Fruit fly (Drosophila melanogaster): Measurements from ENCODE around the gene aus.
A peak's percentile ranks its signal among the peaks of the same experiment; 100 is the strongest.

Gene aus

DNA sequence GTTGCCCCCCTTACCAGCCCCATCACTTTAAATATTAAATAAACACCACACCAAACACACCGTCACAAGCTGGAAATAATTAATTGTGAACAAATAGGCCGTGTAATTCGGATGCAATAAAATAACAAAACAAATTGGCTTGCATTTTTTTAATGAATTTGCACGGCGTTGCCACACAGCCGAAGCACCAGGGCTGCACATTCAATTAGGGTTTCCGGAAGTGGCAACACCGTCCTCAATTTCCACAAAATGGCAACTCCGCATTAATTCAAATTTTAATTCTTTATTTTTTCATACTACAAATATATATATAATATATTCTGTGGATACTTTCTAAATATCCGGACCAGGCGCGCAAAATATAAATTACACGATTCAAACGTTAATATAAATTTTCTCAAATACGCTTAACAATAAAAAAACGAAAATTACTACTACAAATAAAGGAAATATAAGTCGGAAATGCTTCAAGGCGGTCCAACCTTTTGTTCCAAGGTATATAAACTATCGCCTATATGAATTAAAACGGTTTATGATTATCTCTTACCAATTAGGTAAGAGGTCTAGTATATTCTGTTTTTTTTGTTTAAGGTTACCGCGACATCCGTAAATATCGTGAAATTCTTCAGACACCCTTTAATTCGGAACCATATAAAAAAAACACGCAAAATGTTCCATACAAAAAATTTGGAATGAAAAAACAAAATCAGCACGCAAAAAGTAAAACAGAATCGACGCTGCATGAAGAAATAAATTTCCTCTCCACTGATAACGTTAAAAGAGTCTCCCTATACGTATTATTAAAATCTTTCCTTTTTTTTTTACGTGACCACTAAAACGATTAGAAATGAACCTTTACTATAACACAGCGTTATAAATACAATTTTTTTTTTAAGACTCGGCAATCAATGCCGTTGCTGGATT lies 24.3 kb upstream of the aus start (continued):
- TF ChIP-seq Nf-YB (GFP tag; optimal IDR thresholded peaks at IDR 0.05): no peak
- TF ChIP-seq sqz (GFP tag; optimal IDR thresholded peaks at IDR 0.05): peak; percentile 85
- no peak for TF ChIP-seq pho (GFP tag; optimal IDR thresholded peaks at IDR 0.05)
- TF ChIP-seq grau (tag; optimal IDR thresholded peaks at IDR 0.05): peak; percentile 59
- TF ChIP-seq CG15514 (GFP tag; optimal IDR thresholded peaks at IDR 0.05): peak; percentile 75
- peak; percentile 48 for TF ChIP-seq CG12391 (tag; optimal IDR thresholded peaks at IDR 0.05)
- TF ChIP-seq Hr51 (GFP tag; optimal IDR thresholded peaks at IDR 0.05): no peak
- no peak for TF ChIP-seq toy (GFP tag; IDR thresholded peaks at IDR 0.05)
- no peak for TF ChIP-seq eve (GFP tag; optimal IDR thresholded peaks at IDR 0.05)
- TF ChIP-seq Atf3 (GFP tag; optimal IDR thresholded peaks at IDR 0.05): no peak
- no peak for TF ChIP-seq prd (optimal IDR thresholded peaks at IDR 0.05)
- TF ChIP-seq prd (GFP tag; IDR thresholded peaks at IDR 0.05): no peak
- TF ChIP-seq hkb (optimal IDR thresholded peaks at IDR 0.05): no peak
- TF ChIP-seq hkb (GFP tag; IDR thresholded peaks at IDR 0.05): no peak
- 0 out of 2 replicates have a peak, but pooled peaks have one; percentile 18 for TF ChIP-seq CG17328 (GFP tag; IDR thresholded peaks at IDR 0.05)
- TF ChIP-seq CG33213 (GFP tag; optimal IDR thresholded peaks at IDR 0.05): no peak
- TF ChIP-seq zen (tag; optimal IDR thresholded peaks at IDR 0.05): peak; percentile 64
- no peak for TF ChIP-seq aop (GFP tag; IDR thresholded peaks at IDR 0.05)
- TF ChIP-seq CG15073 (GFP tag; optimal IDR thresholded peaks at IDR 0.05): no peak
- peak; percentile 52 for TF ChIP-seq mirr (GFP tag; optimal IDR thresholded peaks at IDR 0.05)
- no peak for TF ChIP-seq CrebB (tag; optimal IDR thresholded peaks at IDR 0.05)
- TF ChIP-seq fu2 (GFP tag; optimal IDR thresholded peaks at IDR 0.05): no peak
- peak; percentile 61 for TF ChIP-seq sob (GFP tag; IDR thresholded peaks at IDR 0.05)
- TF ChIP-seq ro (GFP tag; IDR thresholded peaks at IDR 0.05): no peak
- TF ChIP-seq Usf (GFP tag; optimal IDR thresholded peaks at IDR 0.05): no peak
- TF ChIP-seq mam (GFP tag; optimal IDR thresholded peaks at IDR 0.05): no peak
- no peak for TF ChIP-seq en (GFP tag; optimal IDR thresholded peaks at IDR 0.05)
- no peak for TF ChIP-seq CG42726 (GFP tag; IDR thresholded peaks at IDR 0.05; ENCODE audit: partially characterized antibody)
- TF ChIP-seq ftz-f1 (GFP tag; optimal IDR thresholded peaks at IDR 0.05): peak; percentile 13
- no peak for TF ChIP-seq Oaz (GFP tag; IDR thresholded peaks at IDR 0.05)
- no peak for TF ChIP-seq ab (GFP tag; optimal IDR thresholded peaks at IDR 0.05)
- peak; percentile 32 for TF ChIP-seq CG8924 (tag; optimal IDR thresholded peaks at IDR 0.05)
- TF ChIP-seq H2.0 (GFP tag; IDR thresholded peaks at IDR 0.05): no peak
- no peak for TF ChIP-seq CG16779 (GFP tag; IDR thresholded peaks at IDR 0.05)
- peak; percentile 1 for TF ChIP-seq MTF-1 (GFP tag; optimal IDR thresholded peaks at IDR 0.05; ENCODE audit: borderline replicate concordance)
- TF ChIP-seq Lhr (GFP tag; optimal IDR thresholded peaks at IDR 0.05): peak; percentile 37
- no peak for TF ChIP-seq ttk (GFP tag; IDR thresholded peaks at IDR 0.05)
- TF ChIP-seq Fer1 (GFP tag; optimal IDR thresholded peaks at IDR 0.05): peak; percentile 66
- no peak for TF ChIP-seq Antp (GFP tag; optimal IDR thresholded peaks at IDR 0.05)
- peak; percentile 41; the same call in 2 of the 3 replicates for TF ChIP-seq zfh1 (GFP tag; IDR thresholded peaks at IDR 0.05)
- peak; percentile 55; the same call in 1 of the 3 replicates for TF ChIP-seq Dbx (GFP tag; IDR thresholded peaks at IDR 0.05)
- TF ChIP-seq CG2712 (tag; optimal IDR thresholded peaks at IDR 0.05): peak; percentile 51
- no peak for TF ChIP-seq Atf-2 (GFP tag; optimal IDR thresholded peaks at IDR 0.05)
- no peak for TF ChIP-seq CG12942 (GFP tag; optimal IDR thresholded peaks at IDR 0.05)
- no peak for TF ChIP-seq CG9437 (GFP tag; optimal IDR thresholded peaks at IDR 0.05)
- peak; percentile 58 for TF ChIP-seq CG17829 (tag; optimal IDR thresholded peaks at IDR 0.05)
- peak; percentile 40 for TF ChIP-seq Nf-YC (tag; optimal IDR thresholded peaks at IDR 0.05)
- no peak for TF ChIP-seq CG8944 (GFP tag; optimal IDR thresholded peaks at IDR 0.05)
- no peak for TF ChIP-seq Sry-β (GFP tag; optimal IDR thresholded peaks at IDR 0.05)
- peak; percentile 21 for TF ChIP-seq CG30403 (GFP tag; optimal IDR thresholded peaks at IDR 0.05)

Measured in whole organism, embryonic.